Fruit fly (Drosophila melanogaster) S2 (cell line): ENCODE results near the gene CG5506.
A peak's percentile ranks its signal among the peaks of the same experiment; 100 is the strongest.
"Not testable (repeated sequence)": the region's sequence is repeated elsewhere in the genome, so short reads cannot be mapped to it uniquely, and the experiment has no call there.

ENCODE experiments used
- CG8478 ChIP-seq: fragments of >200 bp; optimal IDR thresholded peaks from 2 replicates; lab custom pipeline; 2018
- CTCF ChIP-seq, 2 experiments: fragments of >200 bp; optimal IDR thresholded peaks; 2 replicates each; lab custom pipeline; 2018

Gene CG5506

dm6 chr3L:17886545-17886944 lies 2.4 kb upstream of the CG5506 start, which contains the start of gene CG16775:
TSS of gene CG16775 (minus strand) at chr3L:17886645.
- no peak for TF ChIP-seq CG8478 (lab: Kevin White, UChicago)
- no peak for TF ChIP-seq CTCF (optimal IDR thresholded peaks at IDR 0.05; lab: Kevin White, UChicago)

dm6 chr3L:17878781-17879360 lies 5.3 kb downstream of the CG5506 start, which contains the start of gene CG7408:
TSS of gene CG7408 (plus strand) at chr3L:17879096.
- TF ChIP-seq CG8478 (lab: Kevin White, UChicago) (no peak), CTCF (optimal IDR thresholded peaks at IDR 0.05; lab: Kevin White, UChicago) (no peak)

dm6 chr3L:17858174-17858573 lies 26.0 kb downstream of the CG5506 start, which contains the start of gene CG34002:
TSS of gene CG34002 (plus strand) at chr3L:17858474.
- not testable (repeated sequence) for TF ChIP-seq CTCF (optimal IDR thresholded peaks at IDR 0.05; lab: Kevin White, UChicago); CG8478 (lab: Kevin White, UChicago)

- TF ChIP-seq CTCF (optimal IDR thresholded peaks at IDR 0.05; lab: Kevin White, UChicago) (no peak), CG8478 (lab: Kevin White, UChicago) (no peak)
These were observed 27.3 kb downstream of the CG5506 start, which contains the start of gene CG5535 for dm6 chr3L:17856655-17857479. TSS of gene CG5535 (minus strand) at chr3L:17856794.

dm6 chr3L:17849517-17849916 lies 34.7 kb downstream of the CG5506 start, which contains the start of gene TrpRS-m:
TSS of gene TrpRS-m (plus strand) at chr3L:17849727.
- TF ChIP-seq CG8478 (lab: Kevin White, UChicago) (no peak), CTCF (optimal IDR thresholded peaks at IDR 0.05; lab: Kevin White, UChicago) (no peak)

dm6 chr3L:17846982-17847355 lies 37.2 kb downstream of the CG5506 start:
- TF ChIP-seq CTCF (optimal IDR thresholded peaks at IDR 0.05; lab: Kevin White, UChicago): no peak
- no peak for TF ChIP-seq CG8478 (lab: Kevin White, UChicago)

dm6 chr3L:17846169-17846981 lies 37.8 kb downstream of the CG5506 start, which contains the start of the genes MED19 and CG7430:
TSS of gene MED19 (minus strand) at chr3L:17846501.
TSS of gene CG7430 (plus strand) at chr3L:17846916.
- TF ChIP-seq CTCF (optimal IDR thresholded peaks at IDR 0.05; lab: Kevin White, UChicago): peak; percentile 19 to 28
- TF ChIP-seq CG8478 (lab: Kevin White, UChicago): no peak

dm6 chr3L:17842892-17843703 lies 41.1 kb downstream of the CG5506 start, which contains the start of gene CG5567:
TSS of gene CG5567 (minus strand) at chr3L:17843544.
- TF ChIP-seq CG8478 (lab: Kevin White, UChicago) (no peak), CTCF (optimal IDR thresholded peaks at IDR 0.05; lab: Kevin White, UChicago) (no peak)

- TF ChIP-seq CTCF (optimal IDR thresholded peaks at IDR 0.05; lab: Kevin White, UChicago): no peak
- no peak for TF ChIP-seq CG8478 (lab: Kevin White, UChicago)
These were observed 43.0 kb downstream of the CG5506 start, which contains the start of gene CG5577 for dm6 chr3L:17841085-17841606. TSS of gene CG5577 (minus strand) at chr3L:17841427.

- no peak for TF ChIP-seq CTCF (optimal IDR thresholded peaks at IDR 0.05; lab: Kevin White, UChicago)
- TF ChIP-seq CG8478 (lab: Kevin White, UChicago): no peak
These were observed 49.1 kb downstream of the CG5506 start, which contains the start of gene CG32189 for dm6 chr3L:17835074-17835473. TSS of gene CG32189 (minus strand) at chr3L:17835174.
